Fruit fly (Drosophila melanogaster) whole organism, wandering third instar larva: ENCODE results near the gene CG42299.

Experiments used
- CG32264 ChIP-seq: fragments of 200-800 bp; sonication (Bioruptor generic); optimal IDR thresholded peaks from 2 replicates; lab custom pipeline; 2016; ENCODE audit warnings: missing biosample characterization, missing genetic modification characterization
- Dfd ChIP-seq: fragments of >200 bp; optimal IDR thresholded peaks from 2 replicates; lab custom pipeline; 2017; ENCODE audit warnings: missing biosample characterization, missing genetic modification characterization
- HLH106 ChIP-seq: fragments of 200-800 bp; optimal IDR thresholded peaks from 3 replicates; lab custom pipeline; 2019; ENCODE audit warnings: missing biosample characterization, mild to moderate bottlenecking, missing genetic modification characterization, moderate library complexity
- Jra ChIP-seq: sonication (Bioruptor generic); optimal IDR thresholded peaks from 2 replicates; lab custom pipeline; 2016; ENCODE audit warnings: missing biosample characterization, missing genetic modification characterization
- Sp1 ChIP-seq: fragments of 200-800 bp; sonication (Bioruptor generic); optimal IDR thresholded peaks from 3 replicates; lab custom pipeline; 2019; ENCODE audit warnings: missing biosample characterization, mild to moderate bottlenecking, missing genetic modification characterization, moderate library complexity
- br ChIP-seq: fragments of 200-800 bp; sonication (Bioruptor generic); optimal IDR thresholded peaks from 2 replicates; lab custom pipeline; 2016; ENCODE audit warnings: missing biosample characterization, missing genetic modification characterization
- fru ChIP-seq: fragments of 200-800 bp; sonication (Bioruptor generic); optimal IDR thresholded peaks from 3 replicates; lab custom pipeline; 2016; ENCODE audit warnings: missing biosample characterization, mild to moderate bottlenecking, missing genetic modification characterization
- pan ChIP-seq: fragments of >200 bp; optimal IDR thresholded peaks from 2 replicates; lab custom pipeline; 2017
- psq ChIP-seq: fragments of 200-800 bp; sonication (Bioruptor generic); optimal IDR thresholded peaks from 3 replicates; lab custom pipeline; 2017; ENCODE audit warnings: missing biosample characterization, mild to moderate bottlenecking, missing genetic modification characterization, moderate library complexity
- sage ChIP-seq: fragments of 200-800 bp; sonication (Bioruptor generic); optimal IDR thresholded peaks from 2 replicates; lab custom pipeline; 2016; ENCODE audit warnings: missing biosample characterization, mild to moderate bottlenecking, missing genetic modification characterization
- usp ChIP-seq: fragments of >200 bp; optimal IDR thresholded peaks from 2 replicates; lab custom pipeline; 2017; ENCODE audit warnings: missing biosample characterization, missing genetic modification characterization

DNA sequence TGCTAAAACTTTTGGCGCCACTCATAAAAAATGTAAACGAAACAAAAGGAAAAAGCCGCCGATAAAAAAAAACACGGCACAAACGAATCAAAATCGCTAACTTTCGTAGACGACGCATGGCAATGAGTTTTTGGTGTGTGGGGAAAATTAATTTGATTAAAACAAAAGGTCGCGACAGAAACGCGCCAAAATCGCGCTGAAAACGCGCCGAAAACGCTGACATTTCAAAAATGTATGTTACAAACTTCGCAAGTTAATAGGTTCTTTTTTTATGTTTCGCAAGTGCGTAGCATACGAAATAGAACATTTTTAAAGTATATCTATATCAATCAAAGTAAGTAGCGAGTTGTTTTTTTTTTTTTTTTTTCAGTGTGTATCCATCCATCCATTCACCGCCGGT lies 40.5 kb upstream of the CG42299 start:
- TF ChIP-seq Dfd (GFP tag; lab: Kevin White, UChicago) (no peak), br (GFP tag; lab: Kevin White, UChicago) (no peak), fru (no peak), CG32264 (GFP tag; lab: Kevin White, UChicago) (no peak), HLH106 (tag; lab: Kevin White, UChicago) (no peak), Jra (GFP tag; lab: Kevin White, UChicago) (no peak), sage (GFP tag; lab: Kevin White, UChicago) (no peak), Sp1 (GFP tag; lab: Kevin White, UChicago) (no peak), pan (lab: Kevin White, UChicago) (no peak), usp (GFP tag; lab: Kevin White, UChicago) (no peak), psq (no peak)
